Worm (Caenorhabditis elegans): ENCODE results near the gene clp-7.

The clp-7 gene

ce11 chrIV:1390102-1390501 is 55.7 kb downstream of the clp-7 start:
- no peak for TF ChIP-seq klf-2 (GFP tag; conservative IDR thresholded peaks at IDR 0.05)
- TF ChIP-seq ztf-23 (GFP tag; IDR thresholded peaks at IDR 0.05): no peak
- no peak for TF ChIP-seq T22C8.4 (GFP tag; IDR thresholded peaks at IDR 0.05)

ce11 chrIV:1389599-1389998 is 56.2 kb downstream of the clp-7 start:
- no peak for TF ChIP-seq med-1 (GFP tag; optimal IDR thresholded peaks at IDR 0.05; ENCODE audit: insufficient read depth)
- TF ChIP-seq ztf-29 (GFP tag; IDR thresholded peaks at IDR 0.05): no peak
- TF ChIP-seq cog-1 (tag; optimal IDR thresholded peaks at IDR 0.05): no peak
- no peak for TF ChIP-seq tab-1 (GFP tag; IDR thresholded peaks at IDR 0.05)
- TF ChIP-seq flt-1 (GFP tag; IDR thresholded peaks at IDR 0.05): no peak
- TF ChIP-seq T22C8.4 (GFP tag; IDR thresholded peaks at IDR 0.05): no peak
- TF ChIP-seq ref-1 (GFP tag; conservative IDR thresholded peaks at IDR 0.05): no peak
- TF ChIP-seq ztf-23 (GFP tag; IDR thresholded peaks at IDR 0.05): no peak
- no peak for TF ChIP-seq klf-2 (GFP tag; conservative IDR thresholded peaks at IDR 0.05)

DNA sequence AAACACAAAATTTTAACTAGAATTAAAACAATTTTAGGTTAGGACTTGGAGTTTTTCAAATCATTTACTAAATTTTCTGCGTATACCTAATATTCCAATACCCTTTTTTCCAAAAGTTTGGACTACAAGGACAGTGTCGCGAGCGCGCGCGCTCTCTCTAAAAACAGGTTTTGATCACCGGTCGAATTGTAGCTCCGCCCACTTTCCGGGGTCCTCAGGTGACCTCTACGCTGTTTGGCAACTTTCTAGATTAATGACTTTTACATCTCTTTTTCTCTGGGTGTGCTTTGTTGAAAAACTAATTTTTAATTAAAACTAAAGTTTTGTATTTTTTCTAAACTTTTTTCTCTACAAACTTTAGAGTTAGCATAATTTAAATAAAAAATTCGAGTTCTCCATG is 56.7 kb downstream of the clp-7 start:
- no peak for TF ChIP-seq ztf-23 (GFP tag; IDR thresholded peaks at IDR 0.05)
- TF ChIP-seq ref-1 (GFP tag; conservative IDR thresholded peaks at IDR 0.05): no peak
- TF ChIP-seq flt-1 (GFP tag; IDR thresholded peaks at IDR 0.05): no peak
- TF ChIP-seq med-1 (GFP tag; optimal IDR thresholded peaks at IDR 0.05; ENCODE audit: insufficient read depth): no peak
- no peak for TF ChIP-seq cog-1 (tag; optimal IDR thresholded peaks at IDR 0.05)
- TF ChIP-seq T22C8.4 (GFP tag; IDR thresholded peaks at IDR 0.05): no peak
- no peak for TF ChIP-seq klf-2 (GFP tag; conservative IDR thresholded peaks at IDR 0.05)
- TF ChIP-seq ztf-29 (GFP tag; IDR thresholded peaks at IDR 0.05): no peak

ce11 chrIV:1388079-1388478 is 57.7 kb downstream of the clp-7 start:
- TF ChIP-seq ref-1 (GFP tag; conservative IDR thresholded peaks at IDR 0.05) (peak; percentile 90), med-1 (GFP tag; optimal IDR thresholded peaks at IDR 0.05; ENCODE audit: insufficient read depth) (peak; percentile 39), ztf-29 (GFP tag; IDR thresholded peaks at IDR 0.05) (peak; percentile 78), flt-1 (GFP tag; IDR thresholded peaks at IDR 0.05) (peak; percentile 91), tab-1 (GFP tag; IDR thresholded peaks at IDR 0.05) (peak; percentile 88), klf-2 (GFP tag; conservative IDR thresholded peaks at IDR 0.05) (peak; percentile 65; the same call in 1 of the 2 replicates), T22C8.4 (GFP tag; IDR thresholded peaks at IDR 0.05) (peak; percentile 88), cog-1 (tag; optimal IDR thresholded peaks at IDR 0.05) (no peak), ztf-23 (GFP tag; IDR thresholded peaks at IDR 0.05) (peak; percentile 87)

- no peak for TF ChIP-seq klf-2 (GFP tag; conservative IDR thresholded peaks at IDR 0.05)
- no peak for TF ChIP-seq ztf-29 (GFP tag; IDR thresholded peaks at IDR 0.05)
- no peak for TF ChIP-seq tab-1 (GFP tag; IDR thresholded peaks at IDR 0.05)
- TF ChIP-seq T22C8.4 (GFP tag; IDR thresholded peaks at IDR 0.05): no peak
- TF ChIP-seq flt-1 (GFP tag; IDR thresholded peaks at IDR 0.05): 0 out of 2 replicates have a peak, but pooled peaks have one; percentile 23
- no peak for TF ChIP-seq ztf-23 (GFP tag; IDR thresholded peaks at IDR 0.05)
- no peak for TF ChIP-seq med-1 (GFP tag; optimal IDR thresholded peaks at IDR 0.05; ENCODE audit: insufficient read depth)
- TF ChIP-seq ref-1 (GFP tag; conservative IDR thresholded peaks at IDR 0.05): no peak
Observed at ce11 chrIV:1385915-1386314, 59.9 kb downstream of the clp-7 start, which contains the start of gene nhr-41. Gene nhr-41, plus strand, starts transcription at chrIV:1386215.

DNA sequence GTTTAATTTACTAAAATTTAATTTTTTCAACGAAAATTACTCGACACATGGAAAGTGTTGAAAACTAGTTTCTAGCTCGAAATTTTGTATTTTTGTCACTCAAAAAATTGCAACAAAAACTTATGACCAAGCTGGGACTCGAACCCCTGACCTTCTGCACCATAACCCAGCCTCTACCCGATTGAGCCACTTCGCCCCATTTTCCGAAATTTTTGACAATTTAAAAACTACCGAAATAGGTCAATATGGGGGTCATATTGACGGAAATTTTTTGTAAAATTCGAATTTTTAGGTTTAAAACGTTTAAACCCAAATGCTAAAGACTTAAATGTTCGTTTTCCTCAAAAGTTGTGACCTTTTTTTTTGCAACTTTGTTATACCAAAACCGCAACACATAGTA is 60.3 kb downstream of the clp-7 start:
- TF ChIP-seq ztf-23 (GFP tag; IDR thresholded peaks at IDR 0.05) (0 out of 2 replicates have a peak, but pooled peaks have one; percentile 26), med-1 (GFP tag; optimal IDR thresholded peaks at IDR 0.05; ENCODE audit: insufficient read depth) (no peak)

All from whole organism, midembryonic.